Worm (Caenorhabditis elegans): ENCODE results near the gene ehn-3.
"Not testable (repeated sequence)": the region's sequence is repeated elsewhere in the genome, so short reads cannot be mapped to it uniquely, and the experiment has no call there.

Gene ehn-3

DNA sequence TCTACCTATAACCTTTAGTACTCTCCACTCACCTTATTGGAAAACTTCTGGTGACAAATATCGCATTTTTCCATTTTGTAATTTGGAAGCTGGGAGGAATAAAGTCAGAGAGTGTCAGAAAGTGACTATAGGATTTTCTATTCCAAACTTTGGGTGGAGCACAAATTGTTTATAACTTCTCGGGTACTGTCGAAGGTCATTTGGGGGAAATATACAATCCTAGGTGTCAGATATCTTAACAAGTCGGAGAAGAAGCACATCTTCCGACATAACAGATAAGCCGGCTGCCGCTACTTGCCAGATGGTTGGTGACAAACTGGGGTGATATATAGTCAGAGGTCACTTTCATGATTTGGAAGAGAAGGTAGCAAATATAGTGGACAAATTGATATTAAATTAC is at the start of gene ehn-3:
Gene ehn-3, minus strand, starts transcription at position 101 of the 400 bp plus-strand sequence.
- no peak for TF ChIP-seq W03F9.2 (tag; optimal IDR thresholded peaks at IDR 0.05)

DNA sequence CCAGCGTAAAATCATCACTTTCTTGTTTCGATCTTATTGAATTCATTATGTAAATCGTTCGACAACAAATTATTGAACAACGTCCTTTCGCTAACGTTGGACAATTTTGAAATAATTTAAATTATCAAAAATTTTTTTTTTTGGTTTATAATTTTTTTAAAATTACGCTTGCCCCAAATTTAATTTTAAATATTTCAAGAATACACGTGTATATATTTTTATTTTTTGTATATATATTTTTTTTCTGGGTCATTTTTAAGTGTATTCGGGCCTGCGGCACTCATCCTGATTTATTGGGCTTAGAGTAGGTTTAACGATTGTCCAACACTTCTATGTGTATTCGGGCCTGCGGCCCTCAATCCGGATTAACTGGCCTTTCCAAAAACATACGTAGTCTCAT is 45.4 kb upstream of the ehn-3 start, which contains the start of gene Y52D5A.2:
Gene Y52D5A.2, minus strand, starts transcription at position 101 of the 400 bp plus-strand sequence.
- not testable (repeated sequence) for TF ChIP-seq W03F9.2, him-1, dao-5 (tag; optimal IDR thresholded peaks at IDR 0.05)

DNA sequence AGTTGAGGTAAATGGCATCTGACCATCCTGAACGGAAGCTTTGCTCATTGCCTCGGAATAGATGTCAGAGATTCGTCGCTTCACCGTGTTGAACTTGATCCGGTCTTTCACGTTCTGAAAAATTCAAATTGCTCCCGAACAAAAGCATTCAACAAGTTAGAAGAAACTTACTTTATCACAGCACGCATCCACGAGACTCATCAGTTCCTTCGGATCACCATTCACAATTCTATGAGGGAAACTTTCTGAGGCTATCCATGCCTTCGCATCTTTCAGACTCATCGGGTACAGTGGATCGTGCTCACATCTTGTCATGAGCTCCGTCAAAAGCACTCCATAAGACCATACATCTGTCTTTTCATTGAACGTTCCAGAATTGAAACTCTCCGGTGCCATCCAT is 43.8 kb upstream of the ehn-3 start:
- TF ChIP-seq dao-5 (tag; optimal IDR thresholded peaks at IDR 0.05) (no peak), him-1 (tag; optimal IDR thresholded peaks at IDR 0.05) (no peak), W03F9.2 (tag; optimal IDR thresholded peaks at IDR 0.05) (no peak)

DNA sequence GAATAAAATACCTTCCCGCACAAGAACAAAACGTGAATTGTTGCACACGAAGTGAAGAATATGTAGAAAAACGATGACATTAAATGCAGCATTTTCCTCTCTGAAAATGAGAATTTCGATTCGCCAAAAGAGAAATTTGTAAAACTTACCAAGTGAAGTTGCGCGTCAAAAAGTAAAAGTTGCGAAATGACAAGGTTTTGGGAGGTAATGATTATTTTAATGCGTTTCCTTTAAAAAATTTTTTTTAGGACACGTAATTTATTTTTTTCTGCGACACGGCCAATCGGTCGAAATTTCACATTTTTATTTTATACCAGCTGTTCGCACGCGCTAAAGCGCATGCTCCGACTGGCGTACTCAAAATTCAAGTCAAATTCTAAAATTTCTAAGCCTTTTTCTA is 37.0 kb upstream of the ehn-3 start, which contains the start of gene Y4C6A.3:
Gene Y4C6A.3, minus strand, starts transcription at position 101 of the 400 bp plus-strand sequence.
- not testable (repeated sequence) for TF ChIP-seq W03F9.2, dao-5, him-1 (tag; optimal IDR thresholded peaks at IDR 0.05)

DNA sequence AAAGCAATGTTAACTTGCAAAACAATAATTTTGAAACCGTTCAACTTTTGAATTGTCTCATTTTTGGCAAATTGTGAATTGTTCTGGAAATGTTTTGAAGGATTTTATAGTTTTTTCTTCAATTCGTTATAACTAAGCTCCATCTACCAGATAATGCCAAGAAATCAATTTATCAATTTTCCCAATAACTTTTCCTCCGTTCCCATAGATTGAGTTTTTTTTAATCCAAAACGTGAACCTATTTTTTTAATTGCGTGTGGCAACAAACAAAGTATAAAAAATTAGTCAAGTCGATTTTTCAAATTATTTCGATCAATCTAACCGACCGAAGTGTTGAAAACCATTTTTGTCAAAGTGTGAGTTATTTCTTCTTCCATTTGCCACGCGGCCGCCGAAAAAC is 33.6 kb upstream of the ehn-3 start, which contains the start of gene Y4C6A.4:
Gene Y4C6A.4, plus strand, starts transcription at position 301 of the 400 bp plus-strand sequence.
- TF ChIP-seq him-1 (tag; optimal IDR thresholded peaks at IDR 0.05) (no peak), W03F9.2 (tag; optimal IDR thresholded peaks at IDR 0.05) (no peak), dao-5 (tag; optimal IDR thresholded peaks at IDR 0.05) (no peak)

DNA sequence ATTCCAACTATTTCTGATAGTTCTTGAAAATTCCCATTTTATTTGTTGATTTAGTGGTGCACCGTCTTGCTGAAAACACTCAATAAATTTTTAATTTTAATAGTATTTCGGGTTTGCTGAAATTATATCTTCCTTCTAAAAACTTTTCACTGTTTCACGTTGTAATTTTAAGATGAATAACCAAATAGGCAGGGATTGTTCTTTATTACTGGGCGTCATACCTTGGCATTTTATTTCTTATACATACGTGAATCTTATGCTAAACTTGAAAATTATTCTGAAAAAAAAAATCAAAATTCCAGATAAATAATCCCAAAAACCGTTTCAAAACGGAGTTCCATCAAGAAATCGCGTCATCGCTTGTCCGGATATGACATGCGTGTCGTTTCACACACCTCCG is 19.7 kb upstream of the ehn-3 start, which contains the start of gene mgl-3:
Gene mgl-3, plus strand, starts transcription at position 301 of the 400 bp plus-strand sequence.
- TF ChIP-seq him-1 (tag; optimal IDR thresholded peaks at IDR 0.05) (no peak), dao-5 (tag; optimal IDR thresholded peaks at IDR 0.05) (no peak), W03F9.2 (tag; optimal IDR thresholded peaks at IDR 0.05) (no peak)

DNA sequence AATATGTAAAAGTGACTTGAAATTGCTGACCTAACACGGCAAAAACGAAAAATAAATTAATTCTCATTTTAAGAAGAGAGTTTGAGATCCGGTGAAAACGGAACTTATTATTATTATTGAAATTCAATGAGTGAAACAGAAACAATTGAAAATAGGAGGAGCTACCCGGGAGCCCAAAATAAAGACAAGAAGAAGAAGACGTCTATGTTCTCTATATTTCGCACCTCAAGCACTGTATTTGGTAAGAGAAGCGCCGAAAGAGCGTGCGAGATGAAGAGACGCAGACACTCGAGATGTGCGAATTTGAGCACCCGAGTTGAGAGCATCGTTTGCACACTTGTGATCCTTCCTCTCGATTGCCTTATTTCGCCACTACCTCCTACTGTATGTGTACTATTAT is 3.3 kb downstream of the ehn-3 start, which contains the start of gene spp-7:
Gene spp-7, minus strand, starts transcription at position 101 of the 400 bp plus-strand sequence.
- TF ChIP-seq W03F9.2 (tag; optimal IDR thresholded peaks at IDR 0.05), result no peak
- TF ChIP-seq him-1 (tag; optimal IDR thresholded peaks at IDR 0.05), result no peak
- no peak for TF ChIP-seq dao-5 (tag; optimal IDR thresholded peaks at IDR 0.05)

DNA sequence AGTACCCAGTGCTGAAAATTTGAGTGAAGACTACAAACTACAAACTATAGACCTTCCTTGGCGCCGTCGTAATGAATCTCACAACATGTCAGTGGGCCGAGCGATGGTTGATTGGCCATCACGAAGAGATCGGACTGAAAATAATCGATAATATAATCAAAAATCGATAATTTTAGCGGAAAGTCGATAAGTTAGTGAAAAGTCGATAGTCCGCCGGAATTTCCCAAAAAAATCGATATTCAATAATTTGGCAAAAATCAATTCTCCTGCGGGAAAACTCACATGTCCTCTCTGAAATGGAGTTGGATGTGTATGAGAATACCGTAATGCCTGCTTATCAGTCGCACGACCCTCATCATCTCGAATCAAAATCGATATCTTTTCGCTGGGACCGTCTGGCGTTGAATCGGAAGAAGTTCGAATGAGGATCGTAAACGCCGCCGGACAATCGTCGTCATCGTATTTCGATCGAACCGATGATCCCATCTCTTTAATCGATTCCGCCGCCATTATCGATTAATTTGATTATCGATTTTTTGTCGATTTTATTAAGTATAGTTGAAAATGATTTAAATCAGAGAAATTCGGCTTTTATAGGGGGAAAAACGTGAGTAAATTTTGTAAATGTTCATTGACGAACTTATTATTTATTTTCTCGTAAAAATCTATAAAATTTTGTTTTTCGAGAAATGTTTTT is 7.2 kb downstream of the ehn-3 start, which contains the start of gene ZK616.8:
Gene ZK616.8, minus strand, starts transcription at position 553 of the 697 bp plus-strand sequence.
- TF ChIP-seq dao-5 (tag; optimal IDR thresholded peaks at IDR 0.05), result no peak
- no peak for TF ChIP-seq W03F9.2 (tag; optimal IDR thresholded peaks at IDR 0.05)
- no peak for TF ChIP-seq him-1 (tag; optimal IDR thresholded peaks at IDR 0.05)

DNA sequence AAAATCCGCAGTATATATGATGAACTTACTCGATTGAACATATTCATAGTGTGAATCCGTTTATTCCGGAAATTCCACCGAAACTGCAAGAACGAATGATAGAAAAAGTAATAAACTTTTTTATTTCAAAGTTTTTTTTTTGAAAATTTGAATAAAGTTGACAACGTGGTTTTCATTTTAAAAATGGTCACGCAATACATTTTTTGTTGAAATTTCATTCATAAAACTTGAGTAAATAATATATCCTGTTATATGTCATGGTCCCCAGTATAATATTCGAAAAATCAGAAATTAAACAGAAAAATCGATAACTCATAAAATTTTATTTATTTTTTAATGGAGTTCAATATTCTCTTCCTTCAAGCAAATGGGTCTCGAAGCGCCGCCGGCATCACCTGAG is 7.9 kb downstream of the ehn-3 start, which contains the start of gene ZK616.65:
Gene ZK616.65, minus strand, starts transcription at position 101 of the 400 bp plus-strand sequence.
- TF ChIP-seq W03F9.2 (tag; optimal IDR thresholded peaks at IDR 0.05) (no peak), dao-5 (tag; optimal IDR thresholded peaks at IDR 0.05) (no peak), him-1 (tag; optimal IDR thresholded peaks at IDR 0.05) (no peak)

DNA sequence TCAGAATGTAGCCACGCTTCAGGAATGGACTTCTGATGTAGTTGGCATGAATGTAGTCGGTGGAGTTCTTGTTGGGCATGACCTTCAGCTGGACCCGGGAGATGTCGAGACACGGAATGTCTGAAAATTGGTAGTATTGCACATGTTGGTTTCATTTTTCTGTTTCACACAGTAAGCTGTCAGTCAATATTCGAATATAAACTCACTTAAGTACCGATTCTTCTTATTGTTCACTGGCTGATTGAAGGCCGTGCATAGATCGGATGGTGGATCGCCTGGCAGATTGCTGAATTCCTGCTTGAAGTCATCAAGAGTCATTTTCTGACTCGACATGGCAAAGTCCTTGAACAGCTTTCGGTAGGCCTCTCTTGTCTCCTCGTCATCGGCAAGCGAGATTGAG is 9.9 kb downstream of the ehn-3 start:
- no peak for TF ChIP-seq W03F9.2 (tag; optimal IDR thresholded peaks at IDR 0.05)
- TF ChIP-seq him-1 (tag; optimal IDR thresholded peaks at IDR 0.05), result no peak
- no peak for TF ChIP-seq dao-5 (tag; optimal IDR thresholded peaks at IDR 0.05)

DNA sequence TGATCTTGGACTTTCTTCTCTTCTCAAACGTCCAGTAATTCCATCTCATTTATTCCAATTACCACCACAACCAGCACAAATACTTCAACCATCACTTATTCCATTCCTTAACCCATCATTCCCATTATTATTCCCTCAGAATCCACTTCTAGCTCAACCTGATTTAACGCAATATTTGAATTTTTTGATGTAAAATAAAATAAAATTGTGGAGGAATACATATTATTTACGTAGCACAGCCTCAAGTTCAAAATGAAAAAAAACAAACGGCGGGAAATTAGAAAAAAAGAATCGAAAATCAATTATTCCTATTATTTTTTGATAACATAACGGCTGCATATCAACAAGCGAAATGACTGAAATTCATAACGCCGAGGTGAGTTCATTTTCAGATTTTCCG is 13.7 kb downstream of the ehn-3 start, which contains the start of gene ZK616.61:
Gene ZK616.61, plus strand, starts transcription at position 301 of the 400 bp plus-strand sequence.
- TF ChIP-seq him-1 (tag; optimal IDR thresholded peaks at IDR 0.05) (no peak), dao-5 (tag; optimal IDR thresholded peaks at IDR 0.05) (no peak), W03F9.2 (tag; optimal IDR thresholded peaks at IDR 0.05) (no peak)

DNA sequence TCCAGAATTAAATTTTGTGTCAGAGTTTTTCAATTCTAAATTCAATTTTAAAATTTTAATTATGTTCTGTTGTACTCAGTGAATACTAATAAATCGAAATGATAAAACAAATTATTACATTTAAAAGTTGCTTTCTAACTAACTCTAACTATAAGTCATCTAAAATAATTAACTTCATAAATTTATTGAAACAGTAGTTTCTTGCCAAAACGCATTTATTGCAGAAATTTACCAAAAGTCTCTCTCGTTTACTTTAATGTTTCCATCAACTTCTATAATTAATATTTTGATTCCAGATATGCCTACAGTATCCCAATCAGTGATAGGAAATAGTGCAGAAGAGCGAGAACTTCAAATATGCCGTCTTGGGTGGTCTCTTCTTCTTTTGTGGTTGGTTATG is 18.4 kb downstream of the ehn-3 start, which contains the start of gene ZK616.1:
Gene ZK616.1, plus strand, starts transcription at position 301 of the 400 bp plus-strand sequence.
- no peak for TF ChIP-seq dao-5 (tag; optimal IDR thresholded peaks at IDR 0.05)
- TF ChIP-seq W03F9.2 (tag; optimal IDR thresholded peaks at IDR 0.05), result no peak
- TF ChIP-seq him-1 (tag; optimal IDR thresholded peaks at IDR 0.05), result no peak

DNA sequence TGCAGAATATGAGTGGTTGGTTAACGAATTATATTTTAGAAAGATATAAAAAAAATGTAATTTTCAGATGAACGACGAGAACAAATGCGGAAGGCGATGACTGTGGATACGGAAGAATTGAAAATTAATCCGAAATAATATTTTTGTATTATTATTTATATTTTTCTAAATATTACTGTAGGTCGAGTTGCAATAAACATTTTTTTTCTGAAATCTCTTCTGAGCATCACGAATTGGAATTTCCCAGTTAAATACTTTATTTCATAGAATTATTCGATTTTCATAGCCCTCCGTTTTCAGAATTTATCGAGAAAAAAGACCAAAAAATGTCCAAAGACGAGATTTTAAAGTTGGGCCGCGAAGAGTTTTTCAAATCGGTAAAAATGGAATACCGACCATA is 21.5 kb downstream of the ehn-3 start, which contains the start of gene ZK616.2:
Gene ZK616.2, plus strand, starts transcription at position 301 of the 400 bp plus-strand sequence.
- no peak for TF ChIP-seq W03F9.2 (tag; optimal IDR thresholded peaks at IDR 0.05)
- no peak for TF ChIP-seq him-1 (tag; optimal IDR thresholded peaks at IDR 0.05)
- no peak for TF ChIP-seq dao-5 (tag; optimal IDR thresholded peaks at IDR 0.05)

DNA sequence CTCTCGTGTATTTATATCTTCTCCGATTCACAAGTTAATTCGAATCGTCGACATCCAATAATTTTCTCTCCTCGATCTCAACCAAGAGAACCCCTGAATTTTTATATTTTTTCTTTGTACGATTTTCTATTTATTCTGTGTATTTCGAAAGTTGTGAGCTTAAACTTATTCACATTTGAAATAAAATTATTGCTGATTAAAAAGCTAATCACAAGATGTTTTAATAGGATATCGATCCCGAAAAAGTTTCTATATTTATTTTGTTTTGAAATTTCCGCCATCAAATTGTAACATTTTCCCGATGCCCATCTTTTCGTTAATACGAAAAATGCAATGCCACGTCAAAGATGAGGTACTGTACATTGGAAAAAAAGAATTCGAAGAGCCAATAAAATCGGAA is 22.3 kb downstream of the ehn-3 start, which contains the start of gene ZK616.3:
Gene ZK616.3, plus strand, starts transcription at position 301 of the 400 bp plus-strand sequence.
- TF ChIP-seq him-1 (tag; optimal IDR thresholded peaks at IDR 0.05) (no peak), W03F9.2 (tag; optimal IDR thresholded peaks at IDR 0.05) (no peak), dao-5 (tag; optimal IDR thresholded peaks at IDR 0.05) (no peak)
